Fruit fly (Drosophila melanogaster) whole organism, embryonic: ENCODE measurements around the gene SCCRO4.

Source experiments
- Bdp1 ChIP-seq: fragments of 200-800 bp; sonication (Bioruptor generic); optimal IDR thresholded peaks from 3 replicates; lab custom pipeline; 2016; ENCODE audit warnings: missing biosample characterization, missing genetic modification characterization
- CG10959 ChIP-seq: fragments of 200-800 bp; sonication (Bioruptor generic); IDR thresholded peaks from 2 replicates; pipeline ENCODE4 v1.3.6; 2022; ENCODE audit warnings: missing biosample characterization, missing genetic modification characterization
- CG13894 ChIP-seq: fragments of 200-800 bp; sonication (Bioruptor generic); optimal IDR thresholded peaks from 3 replicates; lab custom pipeline; 2018; ENCODE audit warnings: missing biosample characterization, mild to moderate bottlenecking, missing genetic modification characterization, moderate library complexity
- CG14441 ChIP-seq: fragments of 200-800 bp; sonication (Bioruptor generic); IDR thresholded peaks from 2 replicates; pipeline ENCODE4 v1.3.6; 2022; ENCODE audit warnings: missing biosample characterization, missing genetic modification characterization
- CG1529 ChIP-seq: fragments of 200-800 bp; sonication (Bioruptor generic); optimal IDR thresholded peaks from 3 replicates; lab custom pipeline; 2018; ENCODE audit warnings: missing biosample characterization, missing genetic modification characterization
- CG18599 ChIP-seq: fragments of 200-800 bp; sonication (Bioruptor generic); optimal IDR thresholded peaks from 3 replicates; lab custom pipeline; 2017; ENCODE audit warnings: missing biosample characterization, missing genetic modification characterization, mild to moderate bottlenecking, moderate library complexity, missing genetic modification reagents
- CG2116 ChIP-seq: fragments of 200-800 bp; sonication (Bioruptor generic); optimal IDR thresholded peaks from 3 replicates; lab custom pipeline; 2018; ENCODE audit warnings: missing biosample characterization, mild to moderate bottlenecking, missing genetic modification characterization
- CG2129 ChIP-seq: fragments of 200-800 bp; sonication (Bioruptor generic); IDR thresholded peaks from 2 replicates; pipeline ENCODE4 v1.3.6; 2022; ENCODE audit warnings: missing biosample characterization, missing genetic modification characterization; ENCODE audit not compliant: partially characterized antibody
- CG2712 ChIP-seq: fragments of 200-800 bp; optimal IDR thresholded peaks from 3 replicates; lab custom pipeline; 2019; ENCODE audit warnings: missing biosample characterization, mild to moderate bottlenecking, missing genetic modification characterization, moderate library complexity
- CG3847 ChIP-seq: fragments of 200-800 bp; sonication (Bioruptor generic); IDR thresholded peaks from 2 replicates; pipeline ENCODE4 v1.3.6; 2022; ENCODE audit warnings: missing biosample characterization, missing genetic modification characterization
- CG4617 ChIP-seq: fragments of 200-800 bp; sonication (Bioruptor generic); optimal IDR thresholded peaks from 3 replicates; lab custom pipeline; 2016; ENCODE audit warnings: missing biosample characterization, missing genetic modification characterization, borderline replicate concordance
- CG5180 ChIP-seq: fragments of 200-800 bp; sonication (Bioruptor generic); optimal IDR thresholded peaks from 3 replicates; lab custom pipeline; 2017; ENCODE audit warnings: missing biosample characterization, missing genetic modification characterization, mild to moderate bottlenecking, moderate library complexity, missing genetic modification reagents
- CG6689 ChIP-seq: fragments of 200-800 bp; sonication (Bioruptor generic); IDR thresholded peaks from 2 replicates; pipeline ENCODE4 v1.3.6; 2022; ENCODE audit warnings: missing biosample characterization, missing genetic modification characterization
- CG8944 ChIP-seq: fragments of 200-800 bp; sonication (Bioruptor generic); optimal IDR thresholded peaks from 3 replicates; lab custom pipeline; 2016; ENCODE audit warnings: missing biosample characterization, missing genetic modification characterization
- CG9437 ChIP-seq: fragments of 200-800 bp; sonication (Bioruptor generic); optimal IDR thresholded peaks from 2 replicates; lab custom pipeline; 2018; ENCODE audit warnings: missing biosample characterization, mild to moderate bottlenecking, missing genetic modification characterization
- CG9932 ChIP-seq: fragments of 200-800 bp; sonication (Bioruptor generic); IDR thresholded peaks from 2 replicates; pipeline ENCODE4 v1.3.6; 2022; ENCODE audit warnings: missing biosample characterization, missing genetic modification characterization
- CTCF ChIP-seq: fragments of 200-800 bp; sonication (Bioruptor generic); optimal IDR thresholded peaks from 2 replicates; lab custom pipeline; 2017; ENCODE audit warnings: missing biosample characterization, mild to moderate bottlenecking, missing genetic modification characterization, moderate library complexity
- CoRest ChIP-seq: fragments of 200-800 bp; sonication (Bioruptor generic); optimal IDR thresholded peaks from 3 replicates; lab custom pipeline; 2018; ENCODE audit warnings: missing biosample characterization, mild to moderate bottlenecking, missing genetic modification characterization, moderate library complexity
- Doc3 ChIP-seq: fragments of 200-800 bp; sonication (Bioruptor generic); IDR thresholded peaks from 3 replicates; pipeline ENCODE4 v1.3.6; 2022; ENCODE audit warnings: missing biosample characterization, missing genetic modification characterization; ENCODE audit not compliant: partially characterized antibody
- Drgx ChIP-seq: fragments of 200-800 bp; sonication (Bioruptor generic); IDR thresholded peaks from 2 replicates; pipeline ENCODE4 v1.3.6; 2022; ENCODE audit warnings: missing biosample characterization, missing genetic modification characterization
- E2f2 ChIP-seq: fragments of 200-800 bp; sonication (Bioruptor generic); IDR thresholded peaks from 2 replicates; pipeline ENCODE4 v1.3.6; 2022; ENCODE audit warnings: missing biosample characterization, missing genetic modification characterization
- ERR ChIP-seq: fragments of 200-800 bp; sonication (Bioruptor generic); optimal IDR thresholded peaks from 2 replicates; lab custom pipeline; 2016; ENCODE audit warnings: missing biosample characterization, missing genetic modification characterization
- H15 ChIP-seq: fragments of 200-800 bp; sonication (Bioruptor generic); IDR thresholded peaks from 3 replicates; pipeline ENCODE4 v1.3.6; 2022; ENCODE audit warnings: missing biosample characterization, missing genetic modification characterization
- HLH54F ChIP-seq: fragments of 200-800 bp; sonication (Bioruptor generic); optimal IDR thresholded peaks from 3 replicates; lab custom pipeline; 2016; ENCODE audit warnings: missing biosample characterization, missing genetic modification characterization
- Hr39 ChIP-seq: fragments of >200 bp; optimal IDR thresholded peaks from 2 replicates; lab custom pipeline; 2017
- Lhr ChIP-seq: fragments of 200-800 bp; sonication (Bioruptor generic); optimal IDR thresholded peaks from 3 replicates; lab custom pipeline; 2017; ENCODE audit warnings: mild to moderate bottlenecking, missing biosample characterization, missing genetic modification reagents, missing genetic modification characterization
- Lpt ChIP-seq: fragments of >200 bp; optimal IDR thresholded peaks from 2 replicates; lab custom pipeline; 2018; ENCODE audit warnings: missing biosample characterization, missing genetic modification characterization
- MBD-R2 ChIP-seq: fragments of 200-800 bp; sonication (Bioruptor generic); IDR thresholded peaks from 2 replicates; pipeline ENCODE4 v1.3.6; 2022; ENCODE audit warnings: missing biosample characterization, missing genetic modification characterization
- Ravus ChIP-seq: fragments of 200-800 bp; sonication (Bioruptor generic); IDR thresholded peaks from 2 replicates; pipeline ENCODE4 v1.3.6; 2022; ENCODE audit warnings: missing biosample characterization, missing genetic modification characterization
- Sin3A ChIP-seq: fragments of >200 bp; optimal IDR thresholded peaks from 2 replicates; lab custom pipeline; 2018
- Spps ChIP-seq: fragments of 200-800 bp; sonication (Bioruptor generic); optimal IDR thresholded peaks from 2 replicates; lab custom pipeline; 2018; ENCODE audit warnings: missing biosample characterization, mild to moderate bottlenecking, missing genetic modification characterization
- Sry-β ChIP-seq: fragments of 200-800 bp; sonication (Bioruptor generic); optimal IDR thresholded peaks from 2 replicates; lab custom pipeline; 2018; ENCODE audit warnings: missing biosample characterization, mild to moderate bottlenecking, missing genetic modification characterization, moderate library complexity
- Xrp1 ChIP-seq: fragments of 200-800 bp; sonication (Bioruptor generic); IDR thresholded peaks from 2 replicates; pipeline ENCODE4 v1.3.6; 2022; ENCODE audit warnings: missing biosample characterization, missing genetic modification characterization
- ara ChIP-seq: fragments of 200-800 bp; sonication (Bioruptor generic); IDR thresholded peaks from 2 replicates; pipeline ENCODE4 v1.3.6; 2022; ENCODE audit warnings: missing biosample characterization, missing genetic modification characterization
- ato ChIP-seq: fragments of 200-800 bp; sonication (Bioruptor generic); IDR thresholded peaks from 2 replicates; pipeline ENCODE4 v1.3.6; 2022; ENCODE audit warnings: missing biosample characterization, missing genetic modification characterization; ENCODE audit not compliant: partially characterized antibody
- chinmo ChIP-seq: fragments of 200-800 bp; sonication (Bioruptor generic); IDR thresholded peaks from 4 replicates; pipeline ENCODE4 v1.3.6; 2022; ENCODE audit warnings: missing biosample characterization, missing genetic modification characterization; ENCODE audit not compliant: partially characterized antibody
- ci ChIP-seq: fragments of 200-800 bp; sonication (Bioruptor generic); IDR thresholded peaks from 3 replicates; pipeline ENCODE4 v1.3.6; 2022; ENCODE audit warnings: missing biosample characterization, missing genetic modification characterization
- eyg ChIP-seq: fragments of 200-800 bp; sonication (Bioruptor generic); optimal IDR thresholded peaks from 3 replicates; lab custom pipeline; 2016; ENCODE audit warnings: missing biosample characterization, missing genetic modification characterization
- fd96Cb ChIP-seq: fragments of 200-800 bp; sonication (Bioruptor generic); optimal IDR thresholded peaks from 2 replicates; lab custom pipeline; 2018; ENCODE audit warnings: missing biosample characterization, mild to moderate bottlenecking, missing genetic modification characterization, moderate library complexity
- fu2 ChIP-seq: fragments of 200-800 bp; sonication (Bioruptor generic); optimal IDR thresholded peaks from 2 replicates; lab custom pipeline; 2016; ENCODE audit warnings: missing biosample characterization, missing genetic modification characterization
- lilli ChIP-seq: fragments of 200-800 bp; sonication (Bioruptor generic); optimal IDR thresholded peaks from 3 replicates; lab custom pipeline; 2016; ENCODE audit warnings: missing biosample characterization, missing genetic modification characterization
- luna ChIP-seq: fragments of 200-800 bp; sonication (Bioruptor generic); optimal IDR thresholded peaks from 2 replicates; lab custom pipeline; 2016; ENCODE audit warnings: missing biosample characterization, missing genetic modification characterization
- mld ChIP-seq: fragments of 200-800 bp; sonication (Bioruptor generic); IDR thresholded peaks from 3 replicates; pipeline ENCODE4 v1.3.6; 2022; ENCODE audit warnings: missing biosample characterization, missing genetic modification characterization; ENCODE audit not compliant: partially characterized antibody
- nerfin-1 ChIP-seq: fragments of 200-800 bp; sonication (Bioruptor generic); optimal IDR thresholded peaks from 3 replicates; lab custom pipeline; 2019; ENCODE audit warnings: missing biosample characterization, mild to moderate bottlenecking, missing genetic modification characterization, moderate library complexity
- p53 ChIP-seq: fragments of 200-800 bp; sonication (Bioruptor generic); optimal IDR thresholded peaks from 2 replicates; lab custom pipeline; 2016; ENCODE audit warnings: missing biosample characterization, missing genetic modification characterization
- scrt ChIP-seq: fragments of 200-800 bp; sonication (Bioruptor generic); optimal IDR thresholded peaks from 2 replicates; lab custom pipeline; 2018; ENCODE audit warnings: missing biosample characterization, mild to moderate bottlenecking, missing genetic modification characterization, moderate library complexity
- seq ChIP-seq: fragments of 200-800 bp; sonication (Bioruptor generic); IDR thresholded peaks from 2 replicates; pipeline ENCODE4 v1.3.6; 2022; ENCODE audit warnings: missing biosample characterization, missing genetic modification characterization
- sim ChIP-seq: fragments of 200-800 bp; sonication (Bioruptor generic); IDR thresholded peaks from 2 replicates; pipeline ENCODE4 v1.3.6; 2022; ENCODE audit warnings: missing biosample characterization, missing genetic modification characterization
- vvl ChIP-seq: fragments of 200-800 bp; sonication (Bioruptor generic); IDR thresholded peaks from 2 replicates; pipeline ENCODE4 v1.3.6; 2022; ENCODE audit warnings: missing biosample characterization, missing genetic modification characterization

Gene SCCRO4

DNA sequence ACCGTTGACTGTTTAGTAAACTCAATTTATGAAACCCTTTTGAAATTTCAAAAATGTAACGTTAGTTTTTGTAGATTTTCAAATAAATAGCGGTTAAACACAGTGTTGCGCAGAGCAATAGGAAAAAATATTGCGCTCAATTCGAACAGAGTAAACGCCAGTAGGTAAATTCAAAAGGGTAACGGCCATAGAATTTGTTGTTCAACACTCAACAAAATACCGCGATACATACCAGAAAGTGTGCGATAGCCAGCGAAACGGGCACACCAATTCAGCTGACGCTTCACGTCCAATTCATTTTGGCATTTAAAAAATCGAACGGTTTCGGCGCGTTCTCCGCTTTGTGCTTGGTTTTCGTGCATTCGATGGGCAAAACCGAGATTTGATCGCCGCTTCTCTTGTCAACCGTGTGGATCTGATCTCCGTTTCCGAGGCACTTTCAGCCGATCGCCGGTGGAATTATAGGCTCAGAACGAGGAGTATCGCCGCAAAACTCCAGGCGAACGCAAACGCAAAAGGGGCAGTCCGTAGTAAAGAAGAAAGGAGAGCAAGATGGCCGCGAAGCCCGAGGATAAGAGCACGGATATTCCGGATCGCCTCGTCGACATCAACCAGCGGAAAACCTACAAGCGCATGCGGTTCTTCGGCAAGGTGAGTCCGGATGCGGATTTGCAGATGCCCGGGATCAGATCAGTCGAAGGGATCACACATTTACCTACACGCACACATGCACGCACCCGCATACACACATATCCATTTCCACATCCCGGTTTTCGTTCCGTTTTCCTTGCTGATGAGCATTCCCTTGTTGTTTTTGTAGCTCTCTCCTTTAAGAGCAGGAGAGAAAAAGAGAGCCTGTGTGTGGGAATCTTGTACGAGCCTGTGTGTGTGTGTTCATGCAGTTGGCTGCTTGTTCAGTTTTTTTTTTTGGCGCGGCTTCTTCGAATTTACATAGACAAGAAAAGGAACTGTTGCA is 10.8 kb downstream of the SCCRO4 start (continued):
- TF ChIP-seq mld (GFP tag; lab: Robert Waterston, UW) (peak; percentile 57; the same call in 1 of the 3 replicates), fu2 (peak; percentile 65), sim (GFP tag; lab: Robert Waterston, UW) (no peak), fd96Cb (tag; lab: Kevin White, UChicago) (no peak), CG3847 (GFP tag; lab: Robert Waterston, UW) (peak; percentile 89), Ravus (GFP tag; lab: Robert Waterston, UW) (no peak), CG13894 (peak; percentile 26), CG2129 (GFP tag; lab: Robert Waterston, UW) (peak; percentile 68), CG4617 (peak; percentile 28), Lpt (no peak), luna (GFP tag; lab: Kevin White, UChicago) (peak; percentile 30), Lhr (GFP tag; lab: Kevin White, UChicago) (peak; percentile 80), vvl (GFP tag; lab: Robert Waterston, UW) (peak; percentile 58), p53 (peak; percentile 5), nerfin-1 (tag; lab: Kevin White, UChicago) (peak; percentile 90), Hr39 (lab: Kevin White, UChicago) (no peak), chinmo (GFP tag; lab: Robert Waterston, UW) (no peak), Drgx (GFP tag; lab: Robert Waterston, UW) (no peak), CG6689 (GFP tag; lab: Robert Waterston, UW) (peak; percentile 18; the same call in 1 of the 2 replicates), CG8944 (peak; percentile 58), eyg (GFP tag; lab: Kevin White, UChicago) (no peak), Xrp1 (peak; percentile 53; the same call in 1 of the 2 replicates), CG18599 (GFP tag; lab: Kevin White, UChicago) (no peak), CG5180 (GFP tag; lab: Kevin White, UChicago) (no peak), Spps (tag; lab: Kevin White, UChicago) (no peak), Sry-β (GFP tag; lab: Kevin White, UChicago) (no peak), Sin3A (peak; percentile 92)

DNA sequence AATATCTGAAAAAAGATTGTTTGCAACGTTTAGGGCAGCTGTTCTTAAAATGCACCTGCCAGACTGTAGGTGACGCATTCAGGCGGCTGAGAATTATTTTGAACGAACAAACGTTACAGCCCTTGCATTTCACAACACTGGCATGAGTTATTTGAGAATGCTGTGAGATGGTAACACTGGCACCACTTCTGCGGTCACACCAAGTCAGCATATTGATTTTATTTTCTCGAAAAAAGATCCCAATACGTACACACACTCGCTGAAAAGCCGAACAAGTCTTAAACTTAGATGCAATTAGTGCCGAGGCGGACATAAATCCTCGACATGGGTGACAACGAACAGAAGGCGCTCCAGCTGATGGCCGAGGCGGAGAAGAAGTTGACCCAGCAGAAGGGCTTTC is 14.3 kb downstream of the SCCRO4 start, which contains the start of gene alphaSnap:
Gene alphaSnap, plus strand, starts transcription at position 164 of the 400 bp plus-strand sequence.
- TF ChIP-seq CG4617 (peak; percentile 94), CG14441 (GFP tag; lab: Robert Waterston, UW) (no peak), CoRest (tag; lab: Kevin White, UChicago) (peak; percentile 57), ERR (peak; percentile 30), CG2116 (GFP tag; lab: Kevin White, UChicago) (peak; percentile 53), E2f2 (GFP tag; lab: Robert Waterston, UW) (peak; percentile 83), ara (GFP tag; lab: Robert Waterston, UW) (0 out of 2 replicates have a peak, but pooled peaks have one; percentile 10), CG9437 (GFP tag; lab: Kevin White, UChicago) (peak; percentile 7), CTCF (GFP tag; lab: Kevin White, UChicago) (peak; percentile 68), Doc3 (GFP tag; lab: Robert Waterston, UW) (0 out of 3 replicates have a peak, but pooled peaks have one; percentile 31), seq (GFP tag; lab: Robert Waterston, UW) (peak; percentile 45; the same call in 1 of the 2 replicates), CG1529 (GFP tag; lab: Kevin White, UChicago) (no peak), MBD-R2 (GFP tag; lab: Robert Waterston, UW) (peak; percentile 83), H15 (0 out of 3 replicates have a peak, but pooled peaks have one; percentile 30), Bdp1 (GFP tag; lab: Kevin White, UChicago) (peak; percentile 6), scrt (GFP tag; lab: Kevin White, UChicago) (no peak), ato (no peak), CG9932 (GFP tag; lab: Robert Waterston, UW) (peak; percentile 43; the same call in 1 of the 2 replicates), ci (GFP tag; lab: Robert Waterston, UW) (peak; percentile 50; the same call in 1 of the 3 replicates), Sin3A (peak; percentile 45), lilli (GFP tag; lab: Kevin White, UChicago) (peak; percentile 38), eyg (GFP tag; lab: Kevin White, UChicago) (no peak), CG2712 (peak; percentile 27), CG10959 (no peak), Xrp1 (peak; percentile 34; the same call in 1 of the 2 replicates), HLH54F (GFP tag; lab: Kevin White, UChicago) (peak; percentile 31)
